Worm (Caenorhabditis elegans) whole organism, young adult: ENCODE measurements around the gene C50B8.4.

Experiments used
- B0035.1 ChIP-seq: sonication (generic microtip); optimal IDR thresholded peaks from 2 replicates; lab custom pipeline; 2016; ENCODE audit warnings: missing genetic modification characterization, mild to moderate bottlenecking, missing compliant biosample characterization, missing genotype, missing genetic modification reagents
- C17E4.6 ChIP-seq: fragments of 200-800 bp; sonication (Bioruptor generic); IDR thresholded peaks from 2 replicates; pipeline ENCODE4 v1.3.6; 2022; ENCODE audit warnings: missing genetic modification reagents, missing genetic modification characterization, missing compliant biosample characterization
- F33H1.4 ChIP-seq: fragments of 200-800 bp; sonication (Bioruptor generic); IDR thresholded peaks from 2 replicates; pipeline ENCODE4 v1.3.6; 2022; ENCODE audit warnings: missing genetic modification reagents, missing genetic modification characterization, missing compliant biosample characterization
- F37B4.10 ChIP-seq: fragments of 200-800 bp; sonication (Bioruptor generic); IDR thresholded peaks from 2 replicates; pipeline ENCODE4 v1.3.6; 2022; ENCODE audit warnings: missing genetic modification characterization, missing compliant biosample characterization
- T07F8.4 ChIP-seq: sonication (generic microtip); optimal IDR thresholded peaks from 2 replicates; lab custom pipeline; 2016; ENCODE audit warnings: mild to moderate bottlenecking, missing genetic modification characterization, moderate library complexity, missing compliant biosample characterization
- Y79H2A.3 ChIP-seq: fragments of 200-800 bp; sonication (Bioruptor generic); conservative IDR thresholded peaks from 2 replicates; pipeline ENCODE4 v1.3.6; 2022; ENCODE audit warnings: missing genetic modification reagents, missing genetic modification characterization, missing compliant biosample characterization
- ama-1 ChIP-seq, 3 experiments: fragments of 150-350 bp in 1 of 3; sonication (generic microtip) in 2 of 3; optimal IDR thresholded peaks; 2 replicates each; lab custom pipeline; 2014 to 2018; ENCODE audit warnings: missing biosample characterization in 2 of 3, missing genetic modification characterization in 2 of 3, missing genetic modification reagents in 2 of 3
- bed-2 ChIP-seq: fragments of 200-800 bp; sonication (Bioruptor generic); IDR thresholded peaks from 2 replicates; pipeline ENCODE4 v1.3.6; 2022; ENCODE audit warnings: missing genetic modification reagents, missing genetic modification characterization, missing compliant biosample characterization
- ceh-27 ChIP-seq: fragments of 200-800 bp; sonication (Bioruptor generic); optimal IDR thresholded peaks from 2 replicates; lab custom pipeline; 2018; ENCODE audit warnings: mild to moderate bottlenecking, missing genetic modification characterization, moderate library complexity, missing compliant biosample characterization
- ceh-91 ChIP-seq: fragments of 200-800 bp; sonication (Bioruptor generic); IDR thresholded peaks from 2 replicates; pipeline ENCODE4 v1.3.6; 2022; ENCODE audit warnings: missing genetic modification reagents, missing genetic modification characterization, missing compliant biosample characterization
- chd-7 ChIP-seq: sonication (generic microtip); optimal IDR thresholded peaks from 2 replicates; lab custom pipeline; 2016; ENCODE audit warnings: mild to moderate bottlenecking, missing genetic modification characterization, moderate library complexity, missing compliant biosample characterization
- dox-1 ChIP-seq: fragments of 200-800 bp; sonication (Bioruptor generic); IDR thresholded peaks from 2 replicates; pipeline ENCODE4 v1.3.6; 2022; ENCODE audit warnings: missing genetic modification reagents, missing genetic modification characterization, missing compliant biosample characterization
- ekl-4 ChIP-seq: fragments of 200-800 bp; sonication (Bioruptor generic); IDR thresholded peaks from 2 replicates; pipeline ENCODE4 v1.3.6; 2022; ENCODE audit warnings: missing genetic modification reagents, missing genetic modification characterization, missing compliant biosample characterization
- gei-17 ChIP-seq: fragments of 200-800 bp; sonication (Bioruptor generic); optimal IDR thresholded peaks from 2 replicates; lab custom pipeline; 2018; ENCODE audit warnings: mild to moderate bottlenecking, missing genetic modification characterization, missing compliant biosample characterization
- hmg-1.2 ChIP-seq: fragments of 200-800 bp; sonication (Bioruptor generic); IDR thresholded peaks from 2 replicates; pipeline ENCODE4 v1.3.6; 2022; ENCODE audit warnings: missing genetic modification reagents, missing genetic modification characterization, missing compliant biosample characterization
- lin-54 ChIP-seq: fragments of 200-800 bp; sonication (Bioruptor generic); optimal IDR thresholded peaks from 2 replicates; lab custom pipeline; 2018; ENCODE audit warnings: mild to moderate bottlenecking, missing genetic modification characterization, missing compliant biosample characterization
- lsy-27 ChIP-seq: sonication (generic microtip); optimal IDR thresholded peaks from 2 replicates; lab custom pipeline; 2017; ENCODE audit warnings: missing genetic modification characterization, mild to moderate bottlenecking, missing compliant biosample characterization, antibody characterized with exemption, missing genotype, borderline replicate concordance; ENCODE audit not compliant: insufficient read depth
- madf-3 ChIP-seq: fragments of 200-800 bp; sonication (Bioruptor generic); IDR thresholded peaks from 2 replicates; pipeline ENCODE4 v1.3.6; 2022; ENCODE audit warnings: missing genetic modification reagents, missing genetic modification characterization, missing compliant biosample characterization
- mcd-1 ChIP-seq: fragments of 200-800 bp; sonication (Bioruptor generic); IDR thresholded peaks from 2 replicates; pipeline ENCODE4 v1.3.6; 2022; ENCODE audit warnings: missing genetic modification reagents, missing genetic modification characterization, missing compliant biosample characterization
- pha-4 ChIP-seq: fragments of 150-350 bp; sonication (generic microtip); optimal IDR thresholded peaks from 2 replicates; lab custom pipeline; 2014; ENCODE audit warnings: missing biosample characterization, missing genetic modification reagents, missing genetic modification characterization
- repo-1 ChIP-seq: sonication (generic microtip); optimal IDR thresholded peaks from 2 replicates; lab custom pipeline; 2017; ENCODE audit warnings: mild to moderate bottlenecking, missing genetic modification characterization, missing compliant biosample characterization
- rpc-1 ChIP-seq, 2 experiments: fragments of 150-350 bp in 1 of 2; sonication (generic microtip) in 1 of 2; optimal IDR thresholded peaks; 2 replicates each; lab custom pipeline; 2014 to 2018; ENCODE audit warnings: missing biosample characterization in 1 of 2, missing genetic modification characterization in 1 of 2, missing genetic modification reagents in 1 of 2, missing genotype in 1 of 2
- somi-1 ChIP-seq: fragments of 200-800 bp; sonication (Bioruptor generic); optimal IDR thresholded peaks from 2 replicates; lab custom pipeline; 2018; ENCODE audit warnings: mild to moderate bottlenecking, missing genetic modification characterization, missing compliant biosample characterization
- zim-3 ChIP-seq: sonication (generic microtip); optimal IDR thresholded peaks from 2 replicates; lab custom pipeline; 2017; ENCODE audit warnings: mild to moderate bottlenecking, missing genetic modification characterization, moderate library complexity, missing compliant biosample characterization
- ztf-18 ChIP-seq: sonication (generic microtip); optimal IDR thresholded peaks from 2 replicates; lab custom pipeline; 2016; ENCODE audit warnings: missing genotype, mild to moderate bottlenecking, missing genetic modification characterization, missing compliant biosample characterization
- ztf-25 ChIP-seq: fragments of 200-800 bp; sonication (Bioruptor generic); IDR thresholded peaks from 2 replicates; pipeline ENCODE4 v1.3.6; 2022; ENCODE audit warnings: missing genetic modification reagents, missing genetic modification characterization, missing compliant biosample characterization

C50B8.4 gene

ce11 chrV:13606651-13607242 is 34.9 kb downstream of the C50B8.4 start, which contains the start of gene fmo-4:
Gene fmo-4, minus strand, starts transcription at chrV:13606701.
- no peak for TF ChIP-seq pha-4 (tag; lab: Kevin White, UChicago)
- TF ChIP-seq, all 124 proteins: peak for 0

ce11 chrV:13608486-13608885 is 36.7 kb downstream of the C50B8.4 start:
- TF ChIP-seq somi-1: peak; percentile 30
- TF ChIP-seq repo-1 (tag; lab: Kevin White, UChicago): no peak

- peak; percentile 63 for TF ChIP-seq hmg-1.2
- no peak for TF ChIP-seq ama-1 (optimal IDR thresholded peaks at IDR 0.05; lab: Kevin White, UChicago)
- no peak for TF ChIP-seq ama-1 (GFP tag; optimal IDR thresholded peaks at IDR 0.05; lab: Kevin White, UChicago)
These were observed 38.0 kb downstream of the C50B8.4 start for ce11 chrV:13609806-13610205.

- TF ChIP-seq ztf-18 (tag; lab: Kevin White, UChicago): no peak
- no peak for TF ChIP-seq madf-3 (GFP tag; lab: Robert Waterston, UW)
- no peak for TF ChIP-seq ztf-25 (GFP tag; lab: Robert Waterston, UW)
- no peak for TF ChIP-seq Y79H2A.3 (GFP tag; lab: Robert Waterston, UW)
- TF ChIP-seq lin-54 (GFP tag; lab: Kevin White, UChicago): no peak
- no peak for TF ChIP-seq bed-2 (GFP tag; lab: Robert Waterston, UW)
- no peak for TF ChIP-seq zim-3 (tag; lab: Kevin White, UChicago)
- TF ChIP-seq repo-1 (tag; lab: Kevin White, UChicago): no peak
- no peak for TF ChIP-seq chd-7 (tag; lab: Kevin White, UChicago)
- TF ChIP-seq, all 124 proteins: peak for 0
These were observed 40.0 kb downstream of the C50B8.4 start, which contains the start of gene spig-9 for ce11 chrV:13611782-13612181. Gene spig-9, minus strand, starts transcription at chrV:13611882.

- no peak for TF ChIP-seq gei-17 (GFP tag; lab: Kevin White, UChicago)
- TF ChIP-seq F37B4.10 (GFP tag; lab: Robert Waterston, UW): no peak
- TF ChIP-seq T07F8.4: no peak
- TF ChIP-seq ceh-91 (GFP tag; lab: Robert Waterston, UW): no peak
- no peak for TF ChIP-seq F33H1.4 (GFP tag; lab: Robert Waterston, UW)
- no peak for TF ChIP-seq C17E4.6 (GFP tag; lab: Robert Waterston, UW)
- no peak for TF ChIP-seq ekl-4 (GFP tag; lab: Robert Waterston, UW)
- no peak for TF ChIP-seq B0035.1 (tag; lab: Kevin White, UChicago)
- TF ChIP-seq ceh-27 (GFP tag; lab: Kevin White, UChicago): no peak
- TF ChIP-seq lsy-27 (tag; lab: Kevin White, UChicago): no peak
- TF ChIP-seq pha-4 (tag; lab: Kevin White, UChicago): no peak
- no peak for TF ChIP-seq mcd-1 (GFP tag; lab: Robert Waterston, UW)
- TF ChIP-seq, all 124 proteins: peak for 0
These were observed 42.1 kb downstream of the C50B8.4 start, which contains the start of gene F53F4.7 for ce11 chrV:13613870-13614269. Gene F53F4.7, minus strand, starts transcription at chrV:13613970.

- TF ChIP-seq dox-1 (GFP tag; lab: Robert Waterston, UW) (no peak), rpc-1 (optimal IDR thresholded peaks at IDR 0.05; lab: Kevin White, UChicago) (no peak), rpc-1 (tag; optimal IDR thresholded peaks at IDR 0.05; lab: Kevin White, UChicago) (no peak)
These were observed 47.9 kb downstream of the C50B8.4 start, which contains the start of gene srd-11 for ce11 chrV:13619752-13620151. Gene srd-11, minus strand, starts transcription at chrV:13619852.
